Fruit fly (Drosophila melanogaster): ENCODE data around the gene Spg7.
A peak's percentile ranks its signal among the peaks of the same experiment; 100 is the strongest.

Gene Spg7

dm6 chrX:2662540-2663133, 35.4 kb downstream of the Spg7 start:
- TF ChIP-seq Pif1A (GFP tag; optimal IDR thresholded peaks at IDR 0.05) (no peak), Pif1B (GFP tag; optimal IDR thresholded peaks at IDR 0.05) (no peak), CG34367 (tag; optimal IDR thresholded peaks at IDR 0.05) (no peak), rn (GFP tag; IDR thresholded peaks at IDR 0.05) (no peak), CG12605 (GFP tag; IDR thresholded peaks at IDR 0.05) (no peak), CG8159 (tag; optimal IDR thresholded peaks at IDR 0.05) (no peak), CG8301 (tag; optimal IDR thresholded peaks at IDR 0.05) (no peak), Snoo (tag; optimal IDR thresholded peaks at IDR 0.05) (no peak)

- no peak for TF ChIP-seq rn (GFP tag; IDR thresholded peaks at IDR 0.05)
- no peak for TF ChIP-seq CG9948 (tag; optimal IDR thresholded peaks at IDR 0.05)
- peak; percentile 66 for TF ChIP-seq EcR (GFP tag; optimal IDR thresholded peaks at IDR 0.05)
- 0 out of 2 replicates have a peak, but pooled peaks have one; percentile 11 for TF ChIP-seq Ets98B (GFP tag; IDR thresholded peaks at IDR 0.05)
- no peak for TF ChIP-seq CG34367 (tag; optimal IDR thresholded peaks at IDR 0.05)
- no peak for TF ChIP-seq D1 (tag; optimal IDR thresholded peaks at IDR 0.05)
These were observed 36.3 kb downstream of the Spg7 start for dm6 chrX:2661758-2662157.

- TF ChIP-seq CG12605 (GFP tag; IDR thresholded peaks at IDR 0.05) (0 out of 2 replicates have a peak, but pooled peaks have one; percentile 22), CG15710 (tag; optimal IDR thresholded peaks at IDR 0.05) (no peak), Snoo (tag; optimal IDR thresholded peaks at IDR 0.05) (peak; percentile 16), EcR (GFP tag; optimal IDR thresholded peaks at IDR 0.05) (no peak), fd96Ca (GFP tag; IDR thresholded peaks at IDR 0.05) (peak; percentile 49; the same call in 1 of the 3 replicates), rn (GFP tag; IDR thresholded peaks at IDR 0.05) (0 out of 2 replicates have a peak, but pooled peaks have one; percentile 8), CG17806 (tag; optimal IDR thresholded peaks at IDR 0.05) (peak; percentile 21), Pif1B (GFP tag; optimal IDR thresholded peaks at IDR 0.05) (peak; percentile 13), CG13204 (GFP tag; optimal IDR thresholded peaks at IDR 0.05) (peak; percentile 16), CG34367 (tag; optimal IDR thresholded peaks at IDR 0.05) (no peak), Pif1A (GFP tag; optimal IDR thresholded peaks at IDR 0.05) (no peak), CG9948 (tag; optimal IDR thresholded peaks at IDR 0.05) (peak; percentile 16), CG10348 (GFP tag; IDR thresholded peaks at IDR 0.05) (no peak), gl (tag; optimal IDR thresholded peaks at IDR 0.05) (no peak), CG14655 (GFP tag; optimal IDR thresholded peaks at IDR 0.05) (peak; percentile 54), CG8159 (tag; optimal IDR thresholded peaks at IDR 0.05) (no peak), CG8301 (tag; optimal IDR thresholded peaks at IDR 0.05) (peak; percentile 35), CG32121 (GFP tag; IDR thresholded peaks at IDR 0.05) (no peak), CG4496 (GFP tag; IDR thresholded peaks at IDR 0.05) (0 out of 3 replicates have a peak, but pooled peaks have one; percentile 54), Ets98B (GFP tag; IDR thresholded peaks at IDR 0.05) (peak; percentile 48), D1 (tag; optimal IDR thresholded peaks at IDR 0.05) (no peak)
These were observed 38.5 kb downstream of the Spg7 start for dm6 chrX:2659430-2660075.

dm6 chrX:2658258-2658853, 39.7 kb downstream of the Spg7 start:
- no peak for TF ChIP-seq CG8159 (tag; optimal IDR thresholded peaks at IDR 0.05)
- TF ChIP-seq D1 (tag; optimal IDR thresholded peaks at IDR 0.05) = no peak
- TF ChIP-seq CG13204 (GFP tag; optimal IDR thresholded peaks at IDR 0.05) = peak; percentile 28
- peak; percentile 15; the same call in 1 of the 2 replicates for TF ChIP-seq Ets98B (GFP tag; IDR thresholded peaks at IDR 0.05)
- peak; percentile 16 for TF ChIP-seq CG14655 (GFP tag; optimal IDR thresholded peaks at IDR 0.05)
- TF ChIP-seq Pif1A (GFP tag; optimal IDR thresholded peaks at IDR 0.05) = no peak
- no peak for TF ChIP-seq CG9948 (tag; optimal IDR thresholded peaks at IDR 0.05)
- peak; percentile 65 for TF ChIP-seq EcR (GFP tag; optimal IDR thresholded peaks at IDR 0.05)
- peak; percentile 0 for TF ChIP-seq CG34367 (tag; optimal IDR thresholded peaks at IDR 0.05)
- TF ChIP-seq gl (tag; optimal IDR thresholded peaks at IDR 0.05) = peak; percentile 6
- peak; percentile 30; the same call in 1 of the 3 replicates for TF ChIP-seq fd96Ca (GFP tag; IDR thresholded peaks at IDR 0.05)
- no peak for TF ChIP-seq CG15710 (tag; optimal IDR thresholded peaks at IDR 0.05)
- TF ChIP-seq CG8301 (tag; optimal IDR thresholded peaks at IDR 0.05) = peak; percentile 12
- 0 out of 3 replicates have a peak, but pooled peaks have one; percentile 8 for TF ChIP-seq CG4496 (GFP tag; IDR thresholded peaks at IDR 0.05)
- no peak for TF ChIP-seq Snoo (tag; optimal IDR thresholded peaks at IDR 0.05)
- TF ChIP-seq CG32121 (GFP tag; IDR thresholded peaks at IDR 0.05) = no peak
- no peak for TF ChIP-seq rn (GFP tag; IDR thresholded peaks at IDR 0.05)
- TF ChIP-seq Pif1B (GFP tag; optimal IDR thresholded peaks at IDR 0.05) = peak; percentile 8
- TF ChIP-seq CG10348 (GFP tag; IDR thresholded peaks at IDR 0.05) = no peak
- TF ChIP-seq CG17806 (tag; optimal IDR thresholded peaks at IDR 0.05) = no peak
- TF ChIP-seq CG12605 (GFP tag; IDR thresholded peaks at IDR 0.05) = peak; percentile 54; the same call in 1 of the 2 replicates

DNA sequence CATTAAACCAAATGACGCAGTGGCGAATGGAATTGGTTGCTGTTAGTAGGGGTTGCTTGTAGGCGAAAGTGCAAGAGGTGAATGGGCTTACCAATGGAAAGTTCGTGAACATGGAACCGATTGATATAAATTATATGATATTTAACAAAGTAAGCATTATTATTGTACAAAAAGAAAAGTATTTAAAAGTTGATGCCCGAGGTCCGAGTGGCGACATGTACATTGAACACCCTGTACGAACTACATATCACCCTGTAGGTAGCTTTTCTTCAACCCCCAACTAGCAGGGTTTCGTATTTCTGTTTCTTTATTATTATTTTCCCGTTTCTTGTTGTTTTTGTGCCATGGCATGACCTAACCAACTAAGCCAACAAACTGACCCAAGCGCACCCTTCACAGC, 40.8 kb downstream of the Spg7 start:
- TF ChIP-seq CG32121 (GFP tag; IDR thresholded peaks at IDR 0.05) = no peak
- no peak for TF ChIP-seq CG15710 (tag; optimal IDR thresholded peaks at IDR 0.05)
- TF ChIP-seq fd96Ca (GFP tag; IDR thresholded peaks at IDR 0.05) = no peak
- no peak for TF ChIP-seq CG10348 (GFP tag; IDR thresholded peaks at IDR 0.05)
- TF ChIP-seq EcR (GFP tag; optimal IDR thresholded peaks at IDR 0.05) = no peak
- TF ChIP-seq Pif1A (GFP tag; optimal IDR thresholded peaks at IDR 0.05) = no peak
- TF ChIP-seq CG13204 (GFP tag; optimal IDR thresholded peaks at IDR 0.05) = no peak
- no peak for TF ChIP-seq CG17806 (tag; optimal IDR thresholded peaks at IDR 0.05)
- TF ChIP-seq gl (tag; optimal IDR thresholded peaks at IDR 0.05) = no peak
- TF ChIP-seq rn (GFP tag; IDR thresholded peaks at IDR 0.05) = no peak
- no peak for TF ChIP-seq CG4496 (GFP tag; IDR thresholded peaks at IDR 0.05)
- TF ChIP-seq D1 (tag; optimal IDR thresholded peaks at IDR 0.05) = no peak
- TF ChIP-seq CG34367 (tag; optimal IDR thresholded peaks at IDR 0.05) = no peak
- TF ChIP-seq CG9948 (tag; optimal IDR thresholded peaks at IDR 0.05) = no peak
- TF ChIP-seq Pif1B (GFP tag; optimal IDR thresholded peaks at IDR 0.05) = no peak
- TF ChIP-seq CG14655 (GFP tag; optimal IDR thresholded peaks at IDR 0.05) = no peak
- TF ChIP-seq Snoo (tag; optimal IDR thresholded peaks at IDR 0.05) = no peak
- no peak for TF ChIP-seq CG12605 (GFP tag; IDR thresholded peaks at IDR 0.05)
- TF ChIP-seq CG8301 (tag; optimal IDR thresholded peaks at IDR 0.05) = no peak
- TF ChIP-seq CG8159 (tag; optimal IDR thresholded peaks at IDR 0.05) = no peak
